Worm (Caenorhabditis elegans): Measurements from ENCODE around the gene R102.6.

DNA sequence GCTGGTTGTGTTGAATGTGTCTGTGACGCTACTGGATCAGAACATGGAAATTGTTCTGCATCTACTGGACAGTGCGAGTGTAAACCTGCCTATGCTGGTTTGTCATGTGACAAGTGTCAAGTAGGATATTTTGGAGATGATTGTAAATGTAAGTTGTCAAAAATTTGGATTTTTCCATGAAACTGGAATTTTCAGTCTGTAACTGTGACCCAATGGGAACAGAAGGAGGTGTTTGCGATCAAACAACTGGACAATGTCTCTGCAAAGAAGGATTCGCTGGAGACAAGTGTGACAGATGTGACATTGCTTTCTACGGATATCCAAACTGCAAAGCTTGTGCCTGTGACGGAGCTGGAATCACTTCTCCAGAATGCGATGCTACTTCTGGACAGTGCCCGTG is 37.4 kb downstream of the R102.6 start:
- TF ChIP-seq mbf-1 (tag; optimal IDR thresholded peaks at IDR 0.05) (no peak), dmd-4 (tag; optimal IDR thresholded peaks at IDR 0.05) (no peak)

All from whole organism, L2 larva.